Fruit fly (Drosophila melanogaster): ENCODE measurements around the gene ImpL2.

ImpL2 gene

dm6 chr3L:4220679-4221078, 15.3 kb downstream of the ImpL2 start:
- no peak for TF ChIP-seq stwl (tag; optimal IDR thresholded peaks at IDR 0.05)
- TF ChIP-seq HLH54F (GFP tag; optimal IDR thresholded peaks at IDR 0.05) = no peak
- no peak for TF ChIP-seq Fer3 (tag; optimal IDR thresholded peaks at IDR 0.05)
- no peak for TF ChIP-seq pzg (GFP tag; optimal IDR thresholded peaks at IDR 0.05)
- peak; percentile 2 for TF ChIP-seq Blimp-1 (GFP tag; optimal IDR thresholded peaks at IDR 0.05)
- TF ChIP-seq Sry-δ (GFP tag; optimal IDR thresholded peaks at IDR 0.05) = no peak
- peak; percentile 3 for TF ChIP-seq CG4707 (GFP tag; optimal IDR thresholded peaks at IDR 0.05)
- TF ChIP-seq CG4360 (GFP tag; IDR thresholded peaks at IDR 0.05) = no peak
- no peak for TF ChIP-seq CG7987 (GFP tag; optimal IDR thresholded peaks at IDR 0.05)
- TF ChIP-seq dmrt11E (tag; optimal IDR thresholded peaks at IDR 0.05) = peak; percentile 26
- TF ChIP-seq gsb (GFP tag; IDR thresholded peaks at IDR 0.05) = no peak
- TF ChIP-seq bsh (GFP tag; optimal IDR thresholded peaks at IDR 0.05) = peak in 1 of 2 experiments; percentile 21
- TF ChIP-seq CG7271 (tag; optimal IDR thresholded peaks at IDR 0.05) = no peak
- no peak for TF ChIP-seq zen2 (GFP tag; IDR thresholded peaks at IDR 0.05; ENCODE audit: partially characterized antibody)
- no peak for TF ChIP-seq kah (GFP tag; optimal IDR thresholded peaks at IDR 0.05)
- TF ChIP-seq twi (tag; optimal IDR thresholded peaks at IDR 0.05) = no peak
- TF ChIP-seq CG11504 (tag; optimal IDR thresholded peaks at IDR 0.05) = no peak
- no peak for TF ChIP-seq Hr78 (GFP tag; optimal IDR thresholded peaks at IDR 0.05)
- TF ChIP-seq Asciz (GFP tag; optimal IDR thresholded peaks at IDR 0.05) = peak; percentile 50
- peak; percentile 26 for TF ChIP-seq CG8359 (GFP tag; optimal IDR thresholded peaks at IDR 0.05; ENCODE audit: borderline replicate concordance)
- peak; percentile 15 for TF ChIP-seq CG6813 (GFP tag; optimal IDR thresholded peaks at IDR 0.05)
- TF ChIP-seq exex (tag; optimal IDR thresholded peaks at IDR 0.05) = no peak
- no peak for TF ChIP-seq CG18599 (GFP tag; optimal IDR thresholded peaks at IDR 0.05)
- no peak for TF ChIP-seq CG9437 (GFP tag; optimal IDR thresholded peaks at IDR 0.05)
- no peak for TF ChIP-seq tx (GFP tag; optimal IDR thresholded peaks at IDR 0.05)
- TF ChIP-seq bbx (GFP tag; IDR thresholded peaks at IDR 0.05; ENCODE audit: partially characterized antibody) = no peak
- TF ChIP-seq CG17829 (tag; optimal IDR thresholded peaks at IDR 0.05) = no peak
- no peak for TF ChIP-seq CG13894 (tag; optimal IDR thresholded peaks at IDR 0.05)
- no peak for TF ChIP-seq maf-S (GFP tag; optimal IDR thresholded peaks at IDR 0.05)
- TF ChIP-seq CG2199 (GFP tag; IDR thresholded peaks at IDR 0.05) = no peak
- TF ChIP-seq zfh1 (GFP tag; IDR thresholded peaks at IDR 0.05) = no peak
- peak; percentile 28 for TF ChIP-seq wek (GFP tag; optimal IDR thresholded peaks at IDR 0.05)
- TF ChIP-seq CG8290 (GFP tag; optimal IDR thresholded peaks at IDR 0.05) = no peak
- TF ChIP-seq CG8290 (tag; optimal IDR thresholded peaks at IDR 0.05) = no peak
- TF ChIP-seq lola (GFP tag; optimal IDR thresholded peaks at IDR 0.05) = no peak
- no peak for TF ChIP-seq Side (GFP tag; optimal IDR thresholded peaks at IDR 0.05)
- no peak for TF ChIP-seq knrl (GFP tag; IDR thresholded peaks at IDR 0.05; ENCODE audit: partially characterized antibody)
- no peak for TF ChIP-seq Dip2 (GFP tag; IDR thresholded peaks at IDR 0.05)
- no peak for TF ChIP-seq CG10654 (GFP tag; optimal IDR thresholded peaks at IDR 0.05)
- TF ChIP-seq Neu2 (GFP tag; optimal IDR thresholded peaks at IDR 0.05; ENCODE audit: borderline replicate concordance) = no peak
- TF ChIP-seq Hmx (GFP tag; optimal IDR thresholded peaks at IDR 0.05) = no peak
- TF ChIP-seq CG9215 (GFP tag; IDR thresholded peaks at IDR 0.05) = no peak
- no peak for TF ChIP-seq Nf-YB (GFP tag; optimal IDR thresholded peaks at IDR 0.05)
- no peak for TF ChIP-seq gcm2 (GFP tag; optimal IDR thresholded peaks at IDR 0.05)
- TF ChIP-seq CG1603 (tag; optimal IDR thresholded peaks at IDR 0.05) = peak; percentile 38
- TF ChIP-seq CG18011 (GFP tag; optimal IDR thresholded peaks at IDR 0.05) = no peak
- peak; percentile 22 for TF ChIP-seq Sox100B (GFP tag; optimal IDR thresholded peaks at IDR 0.05)
- TF ChIP-seq CG2875 (GFP tag; optimal IDR thresholded peaks at IDR 0.05) = peak; percentile 16
- TF ChIP-seq CG43689 (GFP tag; IDR thresholded peaks at IDR 0.05) = no peak
- TF ChIP-seq CG1832 (GFP tag; optimal IDR thresholded peaks at IDR 0.05) = no peak

Data from whole organism, embryonic.